Fruit fly (Drosophila melanogaster): Measurements from ENCODE around the gene Ssb-c31a.
A peak's percentile ranks its signal among the peaks of the same experiment; 100 is the strongest.

Ssb-c31a gene

dm6 chr2L:8232389-8232788 is 21.2 kb downstream of the Ssb-c31a start (continued):
- TF ChIP-seq Blimp-1 (GFP tag; optimal IDR thresholded peaks at IDR 0.05) (peak; percentile 3), ems (GFP tag; optimal IDR thresholded peaks at IDR 0.05) (no peak), CG12219 (GFP tag; optimal IDR thresholded peaks at IDR 0.05) (no peak), CG14441 (GFP tag; IDR thresholded peaks at IDR 0.05) (0 out of 2 replicates have a peak, but pooled peaks have one; percentile 13), en (GFP tag; optimal IDR thresholded peaks at IDR 0.05) (no peak), Side (GFP tag; optimal IDR thresholded peaks at IDR 0.05) (no peak), CHES-1-like (GFP tag; optimal IDR thresholded peaks at IDR 0.05) (no peak), h (optimal IDR thresholded peaks at IDR 0.05) (no peak), Rx (GFP tag; IDR thresholded peaks at IDR 0.05) (no peak), Adf1 (GFP tag; IDR thresholded peaks at IDR 0.05) (no peak), MBD-R2 (GFP tag; IDR thresholded peaks at IDR 0.05) (no peak), twi (tag; optimal IDR thresholded peaks at IDR 0.05) (no peak), CG2116 (GFP tag; optimal IDR thresholded peaks at IDR 0.05) (no peak), CG2712 (tag; optimal IDR thresholded peaks at IDR 0.05) (peak; percentile 8), onecut (GFP tag; IDR thresholded peaks at IDR 0.05) (no peak), usp (GFP tag; optimal IDR thresholded peaks at IDR 0.05) (no peak), Max (GFP tag; optimal IDR thresholded peaks at IDR 0.05) (no peak), Sry-β (GFP tag; optimal IDR thresholded peaks at IDR 0.05) (no peak), CG17612 (GFP tag; IDR thresholded peaks at IDR 0.05) (no peak), CG17359 (tag; optimal IDR thresholded peaks at IDR 0.05) (peak; percentile 4), Jarid2 (GFP tag; optimal IDR thresholded peaks at IDR 0.05) (no peak), nerfin-1 (tag; optimal IDR thresholded peaks at IDR 0.05) (no peak), Dll (GFP tag; IDR thresholded peaks at IDR 0.05; ENCODE audit: partially characterized antibody) (no peak), dan (GFP tag; IDR thresholded peaks at IDR 0.05) (no peak), Xrp1 (GFP tag; IDR thresholded peaks at IDR 0.05) (0 out of 2 replicates have a peak, but pooled peaks have one; percentile 33), CG30431 (GFP tag; optimal IDR thresholded peaks at IDR 0.05) (no peak), Ptx1 (GFP tag; IDR thresholded peaks at IDR 0.05) (peak; percentile 29; the same call in 1 of the 2 replicates), Stat92E (GFP tag; optimal IDR thresholded peaks at IDR 0.05) (no peak), Ets65A (GFP tag) (peak; percentile 80), ase (GFP tag; IDR thresholded peaks at IDR 0.05) (no peak), CG31365 (tag; optimal IDR thresholded peaks at IDR 0.05) (no peak), chif (GFP tag; optimal IDR thresholded peaks at IDR 0.05) (peak in 1 of 2 experiments; percentile 6), CG4424 (GFP tag; optimal IDR thresholded peaks at IDR 0.05) (no peak), CG30403 (GFP tag; optimal IDR thresholded peaks at IDR 0.05) (peak; percentile 5), CG6254 (GFP tag; optimal IDR thresholded peaks at IDR 0.05) (no peak), repo (GFP tag; optimal IDR thresholded peaks at IDR 0.05) (no peak), knrl (GFP tag; IDR thresholded peaks at IDR 0.05; ENCODE audit: partially characterized antibody) (no peak), CG12071 (GFP tag; optimal IDR thresholded peaks at IDR 0.05) (no peak), CkIIα-i1 (GFP tag; IDR thresholded peaks at IDR 0.05) (no peak), slou (GFP tag; optimal IDR thresholded peaks at IDR 0.05) (no peak), CG15514 (GFP tag; optimal IDR thresholded peaks at IDR 0.05) (no peak), Six4 (GFP tag; optimal IDR thresholded peaks at IDR 0.05) (no peak)

dm6 chr2L:8233571-8233970 is 22.4 kb downstream of the Ssb-c31a start:
- TF ChIP-seq E2f1 (GFP tag; IDR thresholded peaks at IDR 0.05) (no peak), caup (GFP tag; optimal IDR thresholded peaks at IDR 0.05; ENCODE audit: severe bottlenecking) (peak; percentile 37), lab (GFP tag; optimal IDR thresholded peaks at IDR 0.05) (peak; percentile 26), CG10959 (GFP tag; IDR thresholded peaks at IDR 0.05) (no peak), CG15269 (tag; optimal IDR thresholded peaks at IDR 0.05) (peak; percentile 10), cwo (GFP tag; optimal IDR thresholded peaks at IDR 0.05) (peak; percentile 60), crol (GFP tag; IDR thresholded peaks at IDR 0.05) (peak; percentile 47; the same call in 1 of the 2 replicates), CG10543 (GFP tag; optimal IDR thresholded peaks at IDR 0.05) (peak; percentile 48), sug (tag; optimal IDR thresholded peaks at IDR 0.05) (peak; percentile 22), exex (tag; optimal IDR thresholded peaks at IDR 0.05) (peak; percentile 2), CG2199 (GFP tag; IDR thresholded peaks at IDR 0.05) (no peak), BtbVII (GFP tag; optimal IDR thresholded peaks at IDR 0.05) (peak; percentile 30)

All from whole organism, embryonic.